Fruit fly (Drosophila melanogaster): Measurements from ENCODE around the gene CG17321.

DNA sequence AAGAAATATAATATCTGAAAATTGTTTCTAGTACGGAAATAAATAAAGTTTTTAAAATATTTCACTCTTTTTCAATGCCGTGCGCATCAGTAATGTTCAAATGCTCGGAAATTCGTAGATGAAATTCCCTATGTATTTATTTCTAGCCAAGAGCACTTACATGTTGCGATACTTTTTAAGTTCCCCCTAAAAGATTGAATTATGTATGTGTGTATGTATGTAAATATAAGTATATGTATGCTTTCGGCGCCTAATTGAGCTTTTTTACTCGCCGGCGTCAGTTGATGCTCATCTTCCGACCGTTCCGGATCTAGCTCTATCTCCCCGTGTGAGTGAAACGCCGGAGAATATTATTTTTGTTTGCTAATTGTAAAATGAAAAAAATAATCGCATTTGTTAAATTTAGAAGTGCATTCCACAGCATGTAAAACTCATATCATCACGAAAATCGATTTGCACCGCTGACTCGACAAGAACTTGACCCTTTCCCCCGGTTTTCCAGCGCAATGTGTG, 18.4 kb upstream of the CG17321 start, which contains the start of gene Ugt36E1:
- TF ChIP-seq foxo (GFP tag; optimal IDR thresholded peaks at IDR 0.05) (no peak), usp (GFP tag; optimal IDR thresholded peaks at IDR 0.05) (no peak), Vsx2 (GFP tag; optimal IDR thresholded peaks at IDR 0.05; ENCODE audit: partially characterized antibody) (no peak), rgr (GFP tag; optimal IDR thresholded peaks at IDR 0.05) (no peak)
